Worm (Caenorhabditis elegans): ENCODE data around the gene Y53F4B.25.

ce11 chrII:15089896-15090230 lies 46.1 kb upstream of the Y53F4B.25 start, which contains the start of gene Y53F4B.21:
- no peak for TF ChIP-seq lsl-1 (GFP tag; optimal IDR thresholded peaks at IDR 0.05)
- no peak for TF ChIP-seq unc-62 (GFP tag; optimal IDR thresholded peaks at IDR 0.05)
- no peak for TF ChIP-seq ztf-28 (GFP tag; IDR thresholded peaks at IDR 0.05)
